Fruit fly (Drosophila melanogaster): ENCODE data around the gene Cftr.

The Cftr gene

DNA sequence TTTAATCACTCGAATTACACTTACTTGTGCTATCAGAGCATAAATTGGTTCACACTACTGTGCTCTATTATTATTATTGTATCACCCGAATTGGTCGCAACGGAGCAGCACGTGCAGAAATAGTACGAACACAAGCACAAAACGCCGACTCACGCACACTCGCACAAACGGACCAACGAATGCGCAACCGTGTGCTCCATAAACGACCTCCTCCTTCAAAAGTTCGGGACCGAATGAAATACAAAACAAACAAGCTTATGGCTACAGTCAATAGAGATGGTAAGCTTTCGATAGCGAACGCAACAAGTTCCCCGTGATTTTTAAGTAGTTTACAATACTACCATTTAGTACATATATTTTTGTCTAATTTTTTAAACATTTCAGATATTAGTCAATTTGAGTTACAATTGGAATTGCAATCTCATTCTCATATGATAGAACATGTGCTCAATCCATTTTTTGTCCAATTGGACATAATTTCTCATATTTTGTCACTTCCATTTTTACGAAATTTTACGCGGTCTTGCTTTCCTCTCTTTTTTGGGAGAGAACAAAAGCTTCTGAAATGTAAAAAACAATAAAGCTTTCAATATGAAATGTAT lies at the start of gene Cftr:
TSS of gene Cftr (minus strand) at position 239 of the 602 bp plus-strand sequence.
- TF ChIP-seq Pif1A (GFP tag; optimal IDR thresholded peaks at IDR 0.05) (peak; percentile 52), gl (tag; optimal IDR thresholded peaks at IDR 0.05) (peak; percentile 39), rn (GFP tag; IDR thresholded peaks at IDR 0.05) (no peak), CG17806 (tag; optimal IDR thresholded peaks at IDR 0.05) (peak; percentile 6), CG32121 (GFP tag; IDR thresholded peaks at IDR 0.05) (peak; percentile 64), CG13204 (GFP tag; optimal IDR thresholded peaks at IDR 0.05) (no peak), CG15710 (tag; optimal IDR thresholded peaks at IDR 0.05) (peak; percentile 3), D1 (tag; optimal IDR thresholded peaks at IDR 0.05) (no peak), Ets98B (GFP tag; IDR thresholded peaks at IDR 0.05) (peak; percentile 74), Snoo (tag; optimal IDR thresholded peaks at IDR 0.05) (peak; percentile 9), CG14655 (GFP tag; optimal IDR thresholded peaks at IDR 0.05) (peak; percentile 3), CG8301 (tag; optimal IDR thresholded peaks at IDR 0.05) (no peak), CG10348 (GFP tag; IDR thresholded peaks at IDR 0.05) (no peak), CG34367 (tag; optimal IDR thresholded peaks at IDR 0.05) (peak; percentile 20), EcR (GFP tag; optimal IDR thresholded peaks at IDR 0.05) (peak; percentile 6), CG9948 (tag; optimal IDR thresholded peaks at IDR 0.05) (no peak), fd96Ca (GFP tag; IDR thresholded peaks at IDR 0.05) (peak; percentile 70; the same call in 2 of the 3 replicates), CG12605 (GFP tag; IDR thresholded peaks at IDR 0.05) (peak; percentile 71), CG4496 (GFP tag; IDR thresholded peaks at IDR 0.05) (peak; percentile 73), CG8159 (tag; optimal IDR thresholded peaks at IDR 0.05) (peak; percentile 12), Pif1B (GFP tag; optimal IDR thresholded peaks at IDR 0.05) (peak; percentile 51)

DNA sequence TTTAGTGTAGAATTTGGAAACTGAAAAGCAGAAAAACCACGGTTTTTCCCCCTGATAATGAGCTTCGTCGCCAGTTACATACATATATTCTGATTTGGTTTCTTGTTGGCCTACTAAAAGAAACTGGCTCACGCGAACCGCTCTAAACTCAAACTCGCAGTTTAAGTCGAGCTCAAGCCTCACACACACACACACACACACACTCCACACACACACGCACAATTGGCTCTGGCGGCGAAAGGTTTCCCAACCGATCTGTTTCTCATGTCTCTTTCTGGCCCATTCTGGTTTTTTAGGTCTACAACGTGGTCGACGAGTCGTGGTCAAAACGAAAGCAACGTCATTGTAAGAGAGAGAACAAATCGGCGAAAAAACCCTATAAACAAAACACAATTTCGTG lies 46.6 kb upstream of the Cftr start:
- TF ChIP-seq CG34367 (tag; optimal IDR thresholded peaks at IDR 0.05), result no peak
- TF ChIP-seq D1 (tag; optimal IDR thresholded peaks at IDR 0.05), result no peak
- no peak for TF ChIP-seq fd96Ca (GFP tag; IDR thresholded peaks at IDR 0.05)
- TF ChIP-seq EcR (GFP tag; optimal IDR thresholded peaks at IDR 0.05), result peak; percentile 4

DNA sequence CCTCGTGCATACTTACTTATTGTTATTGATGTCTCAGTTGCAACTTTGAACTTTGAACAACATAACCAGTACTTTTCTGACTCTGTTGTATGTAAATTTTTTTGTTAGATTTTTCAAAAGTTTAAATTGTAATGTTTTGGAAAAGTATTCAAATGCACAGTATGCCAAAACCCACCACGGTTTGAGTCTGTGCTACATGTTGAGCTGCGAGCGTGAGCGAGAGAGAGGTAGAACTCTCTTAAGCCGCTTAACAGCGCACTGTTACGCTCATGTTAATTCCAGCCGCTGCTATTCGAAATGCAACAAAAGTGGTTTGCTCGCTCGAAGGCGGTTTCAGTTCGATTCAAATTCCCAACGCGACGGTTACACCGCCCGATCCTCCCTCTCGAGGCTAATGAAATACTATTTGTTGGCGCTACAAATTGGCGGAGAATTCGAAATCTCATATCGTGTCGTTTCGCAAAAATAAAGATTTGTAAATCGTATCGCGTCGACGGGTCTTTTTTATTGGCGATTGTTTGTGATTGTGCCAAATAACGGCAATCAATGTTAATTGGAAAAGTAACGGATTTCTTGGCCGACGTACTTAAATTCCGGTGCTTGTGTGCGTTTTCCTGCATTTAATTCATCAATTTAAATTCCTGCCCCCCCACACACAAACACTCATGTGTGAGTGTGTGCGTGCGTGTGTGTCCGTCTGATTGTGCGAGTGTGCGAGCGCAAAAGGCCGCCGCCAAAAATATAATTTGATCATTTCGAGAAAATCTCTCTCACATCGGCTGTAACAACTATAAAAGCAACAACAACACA lies 45.3 kb upstream of the Cftr start:
- TF ChIP-seq EcR (GFP tag; optimal IDR thresholded peaks at IDR 0.05) (peak; percentile 23), Ets98B (GFP tag; IDR thresholded peaks at IDR 0.05) (no peak), CG13204 (GFP tag; optimal IDR thresholded peaks at IDR 0.05) (peak; percentile 13), Snoo (tag; optimal IDR thresholded peaks at IDR 0.05) (peak; percentile 14)

DNA sequence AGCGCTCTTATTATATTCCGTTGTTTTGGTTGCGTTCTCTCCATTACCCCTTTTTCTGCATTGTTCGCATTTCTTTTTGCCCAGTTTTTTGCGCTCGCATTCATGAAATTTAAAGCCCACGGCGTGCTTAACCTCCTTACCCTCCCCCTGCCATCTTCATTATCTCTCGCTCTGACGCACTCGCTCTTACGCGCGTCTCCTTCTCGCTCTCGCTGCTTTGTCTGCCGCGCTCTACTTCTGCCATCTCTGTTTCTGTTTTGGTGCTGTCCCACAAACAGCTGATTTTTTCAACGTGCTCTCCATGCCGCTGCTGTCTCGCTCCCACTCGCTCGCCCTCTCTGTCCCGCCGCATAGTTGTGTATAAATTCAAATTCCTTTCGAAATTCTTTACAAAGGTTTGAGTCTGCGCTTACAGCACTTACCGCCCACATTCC lies 42.8 kb upstream of the Cftr start:
- TF ChIP-seq D1 (tag; optimal IDR thresholded peaks at IDR 0.05) (no peak), Snoo (tag; optimal IDR thresholded peaks at IDR 0.05) (peak; percentile 39), CG34367 (tag; optimal IDR thresholded peaks at IDR 0.05) (peak; percentile 8), CG13204 (GFP tag; optimal IDR thresholded peaks at IDR 0.05) (peak; percentile 63), CG9948 (tag; optimal IDR thresholded peaks at IDR 0.05) (no peak), Ets98B (GFP tag; IDR thresholded peaks at IDR 0.05) (no peak), Pif1A (GFP tag; optimal IDR thresholded peaks at IDR 0.05) (peak; percentile 10), CG15710 (tag; optimal IDR thresholded peaks at IDR 0.05) (peak; percentile 3), EcR (GFP tag; optimal IDR thresholded peaks at IDR 0.05) (peak; percentile 64)

DNA sequence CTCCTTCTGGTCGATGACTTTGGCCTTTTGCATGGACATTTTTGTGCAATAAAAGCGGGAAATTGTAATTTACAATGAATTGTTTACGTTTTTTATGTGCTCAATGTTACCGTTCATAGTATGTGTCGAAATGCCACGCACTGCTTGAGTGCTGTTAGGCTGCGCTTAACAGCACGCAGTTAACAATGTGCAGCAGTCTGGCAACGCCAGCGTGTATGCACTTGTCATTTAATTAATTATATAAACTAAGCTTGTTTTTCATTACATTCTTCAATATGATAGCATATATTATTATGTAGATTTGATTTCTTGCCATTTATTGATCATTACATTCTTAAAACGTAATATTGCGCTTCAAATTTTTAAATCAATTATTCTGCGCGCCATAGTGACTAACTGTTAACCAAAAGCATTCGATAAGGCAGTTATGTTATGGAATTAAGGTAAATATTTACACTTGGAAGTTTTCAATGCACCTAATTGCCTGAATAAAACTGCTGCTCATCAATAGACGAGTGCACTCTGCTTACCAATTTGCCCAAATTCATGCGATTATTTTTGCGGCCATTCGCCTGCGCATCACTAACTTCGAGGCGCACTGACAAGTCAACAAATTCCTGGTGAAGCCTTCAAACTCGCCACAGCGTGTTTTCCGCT lies 41.5 kb upstream of the Cftr start, which contains the start of the genes CG13625 and mld:
TSS of gene CG13625 (minus strand) at position 119 of the 657 bp plus-strand sequence.
TSS of gene mld (plus strand) at position 612 of the 657 bp plus-strand sequence.
- TF ChIP-seq CG13204 (GFP tag; optimal IDR thresholded peaks at IDR 0.05), result no peak
- no peak for TF ChIP-seq CG17806 (tag; optimal IDR thresholded peaks at IDR 0.05)
- no peak for TF ChIP-seq D1 (tag; optimal IDR thresholded peaks at IDR 0.05)
- no peak for TF ChIP-seq CG10348 (GFP tag; IDR thresholded peaks at IDR 0.05)
- TF ChIP-seq CG9948 (tag; optimal IDR thresholded peaks at IDR 0.05), result no peak
- TF ChIP-seq gl (tag; optimal IDR thresholded peaks at IDR 0.05), result no peak
- peak; percentile 6 for TF ChIP-seq Pif1B (GFP tag; optimal IDR thresholded peaks at IDR 0.05)
- no peak for TF ChIP-seq CG8159 (tag; optimal IDR thresholded peaks at IDR 0.05)
- peak; percentile 12 for TF ChIP-seq Pif1A (GFP tag; optimal IDR thresholded peaks at IDR 0.05)
- no peak for TF ChIP-seq CG34367 (tag; optimal IDR thresholded peaks at IDR 0.05)

DNA sequence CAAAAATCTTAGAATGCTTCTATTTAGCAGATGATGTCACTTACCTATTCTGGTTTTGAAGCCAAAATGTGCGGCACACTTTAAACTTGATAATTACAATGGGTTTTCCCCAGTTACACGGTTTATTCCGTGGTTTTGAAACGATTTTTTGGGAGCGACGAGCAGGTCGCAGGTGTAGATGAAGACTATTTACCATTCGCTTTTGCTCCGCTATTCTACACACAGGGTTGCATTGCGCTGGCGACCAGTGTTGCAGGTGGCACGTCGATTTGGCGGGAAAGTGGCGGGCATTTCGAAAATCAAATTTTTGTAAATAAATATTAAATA lies 38.9 kb upstream of the Cftr start, which contains the start of gene REPTOR:
TSS of gene REPTOR (minus strand) at position 196 of the 327 bp plus-strand sequence.
- TF ChIP-seq rn (GFP tag; IDR thresholded peaks at IDR 0.05) (no peak), Pif1A (GFP tag; optimal IDR thresholded peaks at IDR 0.05) (no peak), CG9948 (tag; optimal IDR thresholded peaks at IDR 0.05) (no peak), CG12605 (GFP tag; IDR thresholded peaks at IDR 0.05) (no peak), CG4496 (GFP tag; IDR thresholded peaks at IDR 0.05) (no peak), CG34367 (tag; optimal IDR thresholded peaks at IDR 0.05) (no peak), CG32121 (GFP tag; IDR thresholded peaks at IDR 0.05) (no peak), CG13204 (GFP tag; optimal IDR thresholded peaks at IDR 0.05) (no peak), CG10348 (GFP tag; IDR thresholded peaks at IDR 0.05) (no peak), CG8301 (tag; optimal IDR thresholded peaks at IDR 0.05) (no peak), Pif1B (GFP tag; optimal IDR thresholded peaks at IDR 0.05) (peak; percentile 34), EcR (GFP tag; optimal IDR thresholded peaks at IDR 0.05) (no peak), Snoo (tag; optimal IDR thresholded peaks at IDR 0.05) (peak; percentile 24), gl (tag; optimal IDR thresholded peaks at IDR 0.05) (no peak), CG15710 (tag; optimal IDR thresholded peaks at IDR 0.05) (peak; percentile 11), CG14655 (GFP tag; optimal IDR thresholded peaks at IDR 0.05) (no peak), fd96Ca (GFP tag; IDR thresholded peaks at IDR 0.05) (no peak), Ets98B (GFP tag; IDR thresholded peaks at IDR 0.05) (no peak), D1 (tag; optimal IDR thresholded peaks at IDR 0.05) (no peak)
